Worm (Caenorhabditis elegans) whole organism, L2 larva: Measurements from ENCODE around the gene lir-1.

Experiments used
- C34F6.9 ChIP-seq: fragments of 150-350 bp; optimal IDR thresholded peaks from 2 replicates; lab custom pipeline; 2014; ENCODE audit warnings: missing biosample characterization, missing genetic modification characterization
- F13H6.1 ChIP-seq: sonication (generic microtip); optimal IDR thresholded peaks from 2 replicates; lab custom pipeline; 2016; ENCODE audit warnings: missing genetic modification characterization, missing compliant biosample characterization
- R02D3.7 ChIP-seq: fragments of 150-350 bp; optimal IDR thresholded peaks from 2 replicates; lab custom pipeline; 2014; ENCODE audit warnings: missing biosample characterization, missing genetic modification characterization
- ZK546.5 ChIP-seq: sonication (generic microtip); optimal IDR thresholded peaks from 2 replicates; lab custom pipeline; 2017; ENCODE audit warnings: missing biosample characterization, missing genetic modification characterization
- alr-1 ChIP-seq: fragments of 150-350 bp; optimal IDR thresholded peaks from 2 replicates; lab custom pipeline; 2014; ENCODE audit warnings: missing biosample characterization, missing genetic modification characterization
- aly-2 ChIP-seq: fragments of 150-350 bp; optimal IDR thresholded peaks from 2 replicates; lab custom pipeline; 2014; ENCODE audit warnings: missing biosample characterization, missing genetic modification characterization
- ama-1 ChIP-seq: fragments of 150-350 bp; optimal IDR thresholded peaks from 2 replicates; lab custom pipeline; 2018; ENCODE audit warnings: inconsistent platforms
- ceh-16 ChIP-seq: fragments of 150-350 bp; optimal IDR thresholded peaks from 2 replicates; lab custom pipeline; 2014; ENCODE audit warnings: missing biosample characterization, missing genetic modification characterization
- ceh-82 ChIP-seq: fragments of 150-350 bp; optimal IDR thresholded peaks from 2 replicates; lab custom pipeline; 2014; ENCODE audit warnings: missing biosample characterization, missing genetic modification characterization
- crh-2 ChIP-seq: sonication (generic microtip); optimal IDR thresholded peaks from 2 replicates; lab custom pipeline; 2017; ENCODE audit warnings: missing biosample characterization, missing genetic modification characterization
- egl-27 ChIP-seq: sonication (generic microtip); optimal IDR thresholded peaks from 3 replicates; lab custom pipeline; 2017; ENCODE audit warnings: missing biosample characterization, missing genetic modification reagents, missing genetic modification characterization
- elt-3 ChIP-seq: sonication (generic microtip); optimal IDR thresholded peaks from 2 replicates; lab custom pipeline; 2017; ENCODE audit warnings: missing biosample characterization, missing genetic modification characterization
- fos-1 ChIP-seq: fragments of 150-350 bp; optimal IDR thresholded peaks from 2 replicates; lab custom pipeline; 2014; ENCODE audit warnings: missing biosample characterization, missing genetic modification characterization
- gmeb-1 ChIP-seq: fragments of 150-350 bp; optimal IDR thresholded peaks from 2 replicates; lab custom pipeline; 2014; ENCODE audit warnings: missing biosample characterization, missing genetic modification characterization
- lin-11 ChIP-seq: fragments of 150-350 bp; sonication (generic microtip); optimal IDR thresholded peaks from 2 replicates; lab custom pipeline; 2014; ENCODE audit warnings: missing biosample characterization, missing genetic modification characterization, inconsistent platforms, mixed read lengths
- lin-13 ChIP-seq: fragments of 150-350 bp; optimal IDR thresholded peaks from 2 replicates; lab custom pipeline; 2014; ENCODE audit warnings: missing biosample characterization, missing genetic modification reagents, missing genetic modification characterization
- lin-39 ChIP-seq: fragments of 150-350 bp; optimal IDR thresholded peaks from 2 replicates; lab custom pipeline; 2014; ENCODE audit warnings: missing biosample characterization, missing genetic modification reagents, missing genetic modification characterization
- lsy-2 ChIP-seq, 2 experiments: fragments of 150-350 bp in 1 of 2; sonication (generic microtip) in 1 of 2; optimal IDR thresholded peaks; 2 replicates each; lab custom pipeline; 2014 to 2017; ENCODE audit warnings: missing biosample characterization in 2 of 2, missing genetic modification characterization in 2 of 2
- mab-5 ChIP-seq: fragments of 150-350 bp; optimal IDR thresholded peaks from 2 replicates; lab custom pipeline; 2014; ENCODE audit warnings: missing biosample characterization, missing genetic modification characterization
- nhr-11 ChIP-seq: fragments of 150-350 bp; optimal IDR thresholded peaks from 2 replicates; lab custom pipeline; 2014; ENCODE audit warnings: missing biosample characterization, missing genetic modification characterization
- nhr-12 ChIP-seq: fragments of 150-350 bp; optimal IDR thresholded peaks from 2 replicates; lab custom pipeline; 2014; ENCODE audit warnings: missing biosample characterization, missing genetic modification characterization
- nhr-129 ChIP-seq: fragments of 150-350 bp; optimal IDR thresholded peaks from 2 replicates; lab custom pipeline; 2014; ENCODE audit warnings: missing biosample characterization, missing genetic modification characterization
- nhr-21 ChIP-seq: fragments of 150-350 bp; optimal IDR thresholded peaks from 2 replicates; lab custom pipeline; 2014; ENCODE audit warnings: missing biosample characterization, missing genetic modification characterization
- nhr-237 ChIP-seq: fragments of 150-350 bp; optimal IDR thresholded peaks from 2 replicates; lab custom pipeline; 2014; ENCODE audit warnings: missing biosample characterization, missing genetic modification characterization
- nhr-6 ChIP-seq: fragments of 150-350 bp; optimal IDR thresholded peaks from 2 replicates; lab custom pipeline; 2014; ENCODE audit warnings: missing biosample characterization, missing genetic modification characterization
- nhr-77 ChIP-seq: fragments of 150-350 bp; optimal IDR thresholded peaks from 2 replicates; lab custom pipeline; 2014; ENCODE audit warnings: missing biosample characterization, missing genetic modification characterization
- peb-1 ChIP-seq: fragments of 150-350 bp; optimal IDR thresholded peaks from 2 replicates; lab custom pipeline; 2014; ENCODE audit warnings: missing biosample characterization, missing genetic modification characterization
- sem-4 ChIP-seq: fragments of 150-350 bp; optimal IDR thresholded peaks from 2 replicates; lab custom pipeline; 2014; ENCODE audit warnings: missing biosample characterization, missing genetic modification reagents, missing genetic modification characterization
- skn-1 ChIP-seq: sonication (generic microtip); optimal IDR thresholded peaks from 2 replicates; lab custom pipeline; 2017; ENCODE audit warnings: missing biosample characterization, missing genetic modification characterization
- sma-3 ChIP-seq: sonication (generic microtip); optimal IDR thresholded peaks from 2 replicates; lab custom pipeline; 2016; ENCODE audit warnings: missing genetic modification reagents, missing genetic modification characterization, missing compliant biosample characterization
- sma-9 ChIP-seq, 2 experiments: fragments of 150-350 bp in 1 of 2; sonication (generic microtip) in 1 of 2; optimal IDR thresholded peaks; 2 replicates each; lab custom pipeline; 2014 to 2016; ENCODE audit warnings: missing genetic modification characterization in 2 of 2, mild to moderate bottlenecking in 1 of 2, missing biosample characterization in 1 of 2, missing compliant biosample characterization in 1 of 2, missing genetic modification reagents in 1 of 2, moderate library complexity in 1 of 2
- unc-39 ChIP-seq: fragments of 150-350 bp; optimal IDR thresholded peaks from 2 replicates; lab custom pipeline; 2014; ENCODE audit warnings: missing biosample characterization, missing genetic modification characterization
- unc-55 ChIP-seq: fragments of 150-350 bp; sonication (generic microtip); optimal IDR thresholded peaks from 3 replicates; lab custom pipeline; 2014; ENCODE audit warnings: missing biosample characterization, missing genetic modification reagents, missing genetic modification characterization
- unc-62 ChIP-seq: fragments of 150-350 bp; optimal IDR thresholded peaks from 2 replicates; lab custom pipeline; 2014; ENCODE audit warnings: missing biosample characterization, missing genetic modification reagents, missing genetic modification characterization
- zag-1 ChIP-seq: fragments of 150-350 bp; optimal IDR thresholded peaks from 2 replicates; lab custom pipeline; 2014; ENCODE audit warnings: missing biosample characterization, missing genetic modification characterization
- ztf-11 ChIP-seq: sonication (generic microtip); optimal IDR thresholded peaks from 2 replicates; lab custom pipeline; 2017; ENCODE audit warnings: missing biosample characterization, missing genetic modification characterization

The lir-1 gene

ce11 chrII:7699009-7699408 is 27.2 kb downstream of the lir-1 start, which contains the start of the genes moa-2 and cdk-11.1:
TSS of gene moa-2 (minus strand) at chrII:7699033.
TSS of gene cdk-11.1 (plus strand) at chrII:7699235.
- peak; percentile 8 for TF ChIP-seq nhr-129 (tag; lab: Kevin White, UChicago)
- TF ChIP-seq skn-1: no peak
- TF ChIP-seq C34F6.9 (tag; lab: Kevin White, UChicago): peak; percentile 43
- TF ChIP-seq lsy-2 (tag; optimal IDR thresholded peaks at IDR 0.05; lab: Kevin White, UChicago): peak; percentile 70 to 97
- TF ChIP-seq aly-2 (tag; lab: Kevin White, UChicago): no peak
- no peak for TF ChIP-seq lin-11 (tag; lab: Kevin White, UChicago)
- TF ChIP-seq ceh-82: no peak
- no peak for TF ChIP-seq zag-1 (tag; lab: Kevin White, UChicago)
- no peak for TF ChIP-seq lin-39 (tag; lab: Kevin White, UChicago)
- TF ChIP-seq crh-2 (tag; lab: Kevin White, UChicago): no peak
- no peak for TF ChIP-seq unc-62
- TF ChIP-seq, all 48 proteins: peak for 3

- TF ChIP-seq ZK546.5 (tag; lab: Kevin White, UChicago) (no peak), peb-1 (tag; lab: Kevin White, UChicago) (no peak), nhr-6 (tag; lab: Kevin White, UChicago) (no peak), alr-1 (tag; lab: Kevin White, UChicago) (no peak), unc-62 (no peak), sem-4 (tag; lab: Kevin White, UChicago) (no peak), nhr-21 (no peak), sma-3 (GFP tag; lab: Kevin White, UChicago) (no peak), skn-1 (no peak), ceh-82 (no peak), elt-3 (tag; lab: Kevin White, UChicago) (no peak), unc-39 (no peak), unc-55 (GFP tag; lab: Kevin White, UChicago) (no peak), ceh-16 (tag; lab: Kevin White, UChicago) (no peak), ztf-11 (no peak), ama-1 (no peak)
These were observed 32.6 kb downstream of the lir-1 start for ce11 chrII:7704387-7704786.

ce11 chrII:7705152-7705551 is 33.3 kb downstream of the lir-1 start, which contains the start of gene B0495.7:
TSS of gene B0495.7 (minus strand) at chrII:7705233.
- peak; percentile 6 for TF ChIP-seq gmeb-1 (tag; lab: Kevin White, UChicago)
- TF ChIP-seq egl-27 (tag; lab: Kevin White, UChicago): no peak
- no peak for TF ChIP-seq sem-4 (tag; lab: Kevin White, UChicago)
- TF ChIP-seq C34F6.9 (tag; lab: Kevin White, UChicago): peak; percentile 6
- peak; percentile 94 for TF ChIP-seq fos-1 (tag; lab: Kevin White, UChicago)
- no peak for TF ChIP-seq mab-5 (tag; lab: Kevin White, UChicago)
- TF ChIP-seq ZK546.5 (tag; lab: Kevin White, UChicago): no peak
- no peak for TF ChIP-seq ceh-16 (tag; lab: Kevin White, UChicago)
- TF ChIP-seq zag-1 (tag; lab: Kevin White, UChicago): no peak
- TF ChIP-seq alr-1 (tag; lab: Kevin White, UChicago): no peak
- TF ChIP-seq lin-11 (tag; lab: Kevin White, UChicago): no peak
- TF ChIP-seq F13H6.1 (tag; lab: Kevin White, UChicago): no peak

DNA sequence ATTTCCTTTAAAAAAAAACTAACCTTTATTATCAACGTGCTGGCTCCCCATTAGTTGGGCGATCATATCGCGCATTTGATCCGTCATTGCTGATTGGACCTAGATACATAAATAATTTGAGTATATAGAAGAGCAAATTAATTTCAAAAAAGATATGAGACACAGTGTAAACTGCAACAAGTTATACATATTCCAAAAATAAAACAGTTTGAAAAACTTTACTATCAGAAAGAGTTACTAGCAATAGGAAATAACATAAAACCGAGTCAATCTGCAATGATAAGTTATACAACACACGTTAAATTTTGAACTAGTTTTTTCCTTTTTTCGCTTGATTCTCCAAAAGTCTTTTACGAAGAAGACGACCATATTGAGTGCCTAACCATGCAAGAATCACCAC is 35.6 kb downstream of the lir-1 start, which contains the start of gene luc-7L:
Gene luc-7L, minus strand, starts transcription at position 101 of the 400 bp plus-strand sequence.
- TF ChIP-seq sem-4 (tag; lab: Kevin White, UChicago) (no peak), nhr-6 (tag; lab: Kevin White, UChicago) (no peak), nhr-21 (no peak), nhr-12 (tag; lab: Kevin White, UChicago) (no peak), nhr-77 (tag; lab: Kevin White, UChicago) (no peak), R02D3.7 (tag; lab: Kevin White, UChicago) (no peak), skn-1 (no peak), lin-13 (no peak), sma-3 (GFP tag; lab: Kevin White, UChicago) (no peak)

DNA sequence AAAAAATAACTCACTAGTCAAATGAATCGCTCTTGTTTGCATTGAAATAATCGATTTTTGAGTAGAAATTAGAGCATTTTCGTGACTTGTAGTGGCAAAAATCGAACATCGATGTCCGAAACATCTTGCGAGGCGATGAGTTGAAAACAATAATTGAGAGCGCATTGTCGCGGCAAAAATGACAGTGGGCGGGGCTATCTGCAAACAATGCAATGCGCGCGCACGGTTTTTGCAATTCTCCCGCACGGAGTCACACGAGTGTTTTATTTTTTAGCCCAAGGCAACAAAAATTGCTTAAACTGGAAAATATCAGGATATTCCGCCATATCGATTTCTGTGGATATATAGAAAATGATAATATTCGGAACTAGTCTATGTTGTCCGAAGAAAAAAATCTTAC is 36.7 kb downstream of the lir-1 start, which contains the start of gene B0495.9:
Gene B0495.9, minus strand, starts transcription at position 171 of the 400 bp plus-strand sequence.
- peak; percentile 19 for TF ChIP-seq egl-27 (tag; lab: Kevin White, UChicago)
- peak; percentile 51 for TF ChIP-seq F13H6.1 (tag; lab: Kevin White, UChicago)
- peak; percentile 33 for TF ChIP-seq nhr-11 (tag; lab: Kevin White, UChicago)
- peak; percentile 63 for TF ChIP-seq nhr-129 (tag; lab: Kevin White, UChicago)
- TF ChIP-seq C34F6.9 (tag; lab: Kevin White, UChicago): peak; percentile 44
- peak; percentile 14 for TF ChIP-seq sma-9 (GFP tag; optimal IDR thresholded peaks at IDR 0.05; lab: Kevin White, UChicago)
- TF ChIP-seq sma-9 (tag; optimal IDR thresholded peaks at IDR 0.05; lab: Kevin White, UChicago): no peak
- peak; percentile 31 for TF ChIP-seq lin-11 (tag; lab: Kevin White, UChicago)
- peak; percentile 68 for TF ChIP-seq unc-55 (GFP tag; lab: Kevin White, UChicago)
- peak; percentile 13 to 65 for TF ChIP-seq lsy-2 (tag; optimal IDR thresholded peaks at IDR 0.05; lab: Kevin White, UChicago)
- TF ChIP-seq nhr-237 (tag; lab: Kevin White, UChicago): no peak
- TF ChIP-seq sem-4 (tag; lab: Kevin White, UChicago): peak; percentile 7
- no peak for TF ChIP-seq nhr-12 (tag; lab: Kevin White, UChicago)
- no peak for TF ChIP-seq aly-2 (tag; lab: Kevin White, UChicago)
- no peak for TF ChIP-seq nhr-6 (tag; lab: Kevin White, UChicago)
- TF ChIP-seq R02D3.7 (tag; lab: Kevin White, UChicago): no peak
